Worm (Caenorhabditis elegans) whole organism, L2 larva: Measurements from ENCODE around the gene Y26E6A.3.

Experiments used
- ZK546.5 ChIP-seq: sonication (generic microtip); optimal IDR thresholded peaks from 2 replicates; lab custom pipeline; 2017; ENCODE audit warnings: missing biosample characterization, missing genetic modification characterization
- ama-1 ChIP-seq: fragments of 150-350 bp; optimal IDR thresholded peaks from 2 replicates; lab custom pipeline; 2018; ENCODE audit warnings: inconsistent platforms
- ceh-16 ChIP-seq: fragments of 150-350 bp; optimal IDR thresholded peaks from 2 replicates; lab custom pipeline; 2014; ENCODE audit warnings: missing biosample characterization, missing genetic modification characterization
- fos-1 ChIP-seq: fragments of 150-350 bp; optimal IDR thresholded peaks from 2 replicates; lab custom pipeline; 2014; ENCODE audit warnings: missing biosample characterization, missing genetic modification characterization
- lin-39 ChIP-seq: fragments of 150-350 bp; optimal IDR thresholded peaks from 2 replicates; lab custom pipeline; 2014; ENCODE audit warnings: missing biosample characterization, missing genetic modification reagents, missing genetic modification characterization
- mdl-1 ChIP-seq, 2 experiments: fragments of 150-350 bp in 1 of 2; sonication (generic microtip) in 1 of 2; optimal IDR thresholded peaks; 2 replicates each; lab custom pipeline; 2017; ENCODE audit warnings: missing biosample characterization in 2 of 2, missing genetic modification characterization in 2 of 2
- nhr-237 ChIP-seq: fragments of 150-350 bp; optimal IDR thresholded peaks from 2 replicates; lab custom pipeline; 2014; ENCODE audit warnings: missing biosample characterization, missing genetic modification characterization
- nhr-25 ChIP-seq: fragments of 150-350 bp; sonication (generic microtip); optimal IDR thresholded peaks from 3 replicates; lab custom pipeline; 2014; ENCODE audit warnings: missing biosample characterization, missing genetic modification characterization
- nhr-6 ChIP-seq: fragments of 150-350 bp; optimal IDR thresholded peaks from 2 replicates; lab custom pipeline; 2014; ENCODE audit warnings: missing biosample characterization, missing genetic modification characterization
- nhr-77 ChIP-seq: fragments of 150-350 bp; optimal IDR thresholded peaks from 2 replicates; lab custom pipeline; 2014; ENCODE audit warnings: missing biosample characterization, missing genetic modification characterization
- snpc-4 ChIP-seq: fragments of 150-350 bp; optimal IDR thresholded peaks from 2 replicates; lab custom pipeline; 2014; ENCODE audit warnings: missing biosample characterization, missing genetic modification characterization
- zag-1 ChIP-seq: fragments of 150-350 bp; optimal IDR thresholded peaks from 2 replicates; lab custom pipeline; 2014; ENCODE audit warnings: missing biosample characterization, missing genetic modification characterization
- ztf-11 ChIP-seq: sonication (generic microtip); optimal IDR thresholded peaks from 2 replicates; lab custom pipeline; 2017; ENCODE audit warnings: missing biosample characterization, missing genetic modification characterization
- ztf-4 ChIP-seq: fragments of 150-350 bp; optimal IDR thresholded peaks from 2 replicates; lab custom pipeline; 2014; ENCODE audit warnings: missing biosample characterization, missing genetic modification characterization

DNA sequence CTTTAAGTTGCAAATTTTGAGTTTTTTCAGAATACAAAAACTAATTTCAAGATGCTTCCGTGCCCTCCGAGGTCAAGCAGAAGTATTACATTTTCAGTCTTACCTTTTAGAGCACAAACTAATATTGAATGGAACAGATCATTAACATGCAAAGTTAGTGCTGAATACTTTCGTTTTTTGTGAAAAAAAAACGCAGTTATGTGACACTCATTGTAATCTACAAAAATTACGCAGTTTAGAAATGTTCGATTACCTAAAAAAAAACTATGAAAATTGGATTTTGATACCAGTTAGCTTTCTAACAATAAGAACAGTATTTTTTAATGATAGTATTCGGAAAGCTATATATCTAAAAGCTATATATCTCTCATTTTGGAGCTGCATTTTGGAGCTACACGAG, 32.1 kb upstream of the Y26E6A.3 start:
- no peak for TF ChIP-seq ZK546.5 (tag; lab: Kevin White, UChicago)
- TF ChIP-seq snpc-4 (tag; lab: Kevin White, UChicago), result no peak
- TF ChIP-seq fos-1, result no peak
- TF ChIP-seq mdl-1 (tag; optimal IDR thresholded peaks at IDR 0.05; lab: Kevin White, UChicago), result no peak
- no peak for TF ChIP-seq nhr-25
- no peak for TF ChIP-seq ztf-4 (tag; lab: Kevin White, UChicago)
- TF ChIP-seq lin-39 (tag; lab: Kevin White, UChicago), result no peak
- TF ChIP-seq nhr-6 (tag; lab: Kevin White, UChicago), result no peak
- no peak for TF ChIP-seq nhr-77
- no peak for TF ChIP-seq ztf-11 (tag; lab: Kevin White, UChicago)
- no peak for TF ChIP-seq zag-1
- no peak for TF ChIP-seq ama-1 (lab: Kevin White, UChicago)
- no peak for TF ChIP-seq ceh-16 (tag; lab: Kevin White, UChicago)
- no peak for TF ChIP-seq nhr-237 (tag; lab: Kevin White, UChicago)
